Worm (Caenorhabditis elegans) whole organism, L4/young adult: ENCODE measurements around the gene B0281.1.

Experiments
- W03F9.2 ChIP-seq: fragments of 150-350 bp; optimal IDR thresholded peaks from 2 replicates; lab custom pipeline; 2014; ENCODE audit warnings: missing biosample characterization, missing genetic modification characterization
- dao-5 ChIP-seq: sonication (generic microtip); optimal IDR thresholded peaks from 2 replicates; lab custom pipeline; 2016; ENCODE audit warnings: missing genotype, missing genetic modification characterization, moderate library complexity, missing compliant biosample characterization
- him-1 ChIP-seq: sonication (generic microtip); optimal IDR thresholded peaks from 2 replicates; lab custom pipeline; 2016; ENCODE audit warnings: missing genotype, missing genetic modification reagents, missing genetic modification characterization, missing compliant biosample characterization

The B0281.1 gene

DNA sequence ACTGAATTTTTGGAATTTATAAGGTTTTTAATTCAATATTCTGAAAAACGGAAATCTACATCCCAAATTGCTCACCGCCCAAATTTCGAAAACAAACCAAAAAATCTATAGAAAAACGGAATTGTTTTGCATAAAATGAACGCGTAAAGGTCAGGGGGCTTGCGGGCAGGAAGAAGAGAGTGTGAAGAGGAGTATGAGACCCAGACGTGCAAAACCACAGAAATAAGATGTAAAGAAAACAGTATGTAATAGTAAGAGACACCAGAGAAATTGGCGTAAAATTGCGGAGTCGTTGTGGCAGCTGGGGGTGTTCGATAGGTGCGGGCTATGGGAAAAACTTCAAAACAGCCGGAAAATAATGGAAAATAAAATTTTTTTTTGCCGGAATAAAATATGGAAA lies 28.1 kb downstream of the B0281.1 start:
- TF ChIP-seq dao-5 (tag; lab: Kevin White, UChicago), result no peak
- TF ChIP-seq W03F9.2, result no peak
- TF ChIP-seq him-1 (tag; lab: Kevin White, UChicago), result no peak

ce11 chrII:2341515-2341914 lies 28.6 kb downstream of the B0281.1 start, which contains the start of gene enri-1:
TSS of gene enri-1 (minus strand) at chrII:2341615.
- no peak for TF ChIP-seq him-1 (tag; lab: Kevin White, UChicago)
- TF ChIP-seq dao-5 (tag; lab: Kevin White, UChicago), result no peak
- TF ChIP-seq W03F9.2, result no peak

ce11 chrII:2342004-2342479 lies 29.2 kb downstream of the B0281.1 start, which contains the start of gene F43C11.6:
TSS of gene F43C11.6 (plus strand) at chrII:2342429.
- TF ChIP-seq dao-5 (tag; lab: Kevin White, UChicago), result no peak

ce11 chrII:2346672-2347071 lies 33.8 kb downstream of the B0281.1 start, which contains the start of gene F43C11.4:
TSS of gene F43C11.4 (plus strand) at chrII:2346972.
- no peak for TF ChIP-seq dao-5 (tag; lab: Kevin White, UChicago)
- TF ChIP-seq W03F9.2, result no peak
- TF ChIP-seq him-1 (tag; lab: Kevin White, UChicago), result no peak

DNA sequence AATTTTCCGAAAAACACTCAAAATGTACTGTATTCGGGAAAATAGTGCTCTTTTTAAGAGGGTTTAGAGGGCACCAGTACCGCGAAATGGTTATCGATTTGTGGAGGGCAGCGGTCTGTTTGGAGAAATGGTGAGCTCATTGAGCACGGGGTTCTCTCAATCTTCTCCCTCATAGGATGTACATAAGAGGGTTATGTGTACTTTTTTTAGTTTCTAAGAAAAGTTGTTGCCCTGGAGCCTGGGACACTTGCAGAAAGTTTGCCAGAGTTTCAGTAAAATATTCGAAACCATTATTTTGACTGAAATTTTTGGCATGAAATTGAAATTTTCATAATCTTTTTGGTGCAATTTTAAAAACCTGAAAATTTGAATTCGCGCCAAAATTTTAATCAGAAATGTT lies 39.7 kb downstream of the B0281.1 start, which contains the start of gene F43C11.10:
Gene F43C11.10 (minus strand): TSS at position 101 of the 400 bp plus-strand sequence.
- TF ChIP-seq him-1 (tag; lab: Kevin White, UChicago), result no peak
- no peak for TF ChIP-seq W03F9.2
- TF ChIP-seq dao-5 (tag; lab: Kevin White, UChicago), result no peak

DNA sequence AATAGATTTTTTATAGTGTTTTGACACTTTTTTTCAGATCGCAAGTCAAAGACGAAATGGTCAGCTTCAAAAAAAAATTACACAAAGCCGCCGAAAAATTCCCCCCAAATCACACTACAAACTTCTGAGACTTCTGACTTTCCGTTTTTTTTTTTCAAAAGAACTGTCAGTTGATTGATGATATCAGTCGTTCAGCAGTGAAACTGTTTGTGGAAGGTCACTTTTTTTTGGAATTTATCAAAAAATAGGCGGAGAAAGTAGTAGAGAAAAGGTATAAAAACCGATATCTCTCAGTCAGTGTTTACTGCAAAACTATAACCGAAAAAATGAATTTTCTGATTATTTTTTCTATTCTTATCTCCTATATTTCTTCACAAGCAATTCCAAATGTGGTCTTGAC lies 40.1 kb downstream of the B0281.1 start, which contains the start of gene F43C11.3:
Gene F43C11.3 (plus strand): TSS at position 301 of the 400 bp plus-strand sequence.
- TF ChIP-seq him-1 (tag; lab: Kevin White, UChicago) (no peak), dao-5 (tag; lab: Kevin White, UChicago) (no peak), W03F9.2 (no peak)

DNA sequence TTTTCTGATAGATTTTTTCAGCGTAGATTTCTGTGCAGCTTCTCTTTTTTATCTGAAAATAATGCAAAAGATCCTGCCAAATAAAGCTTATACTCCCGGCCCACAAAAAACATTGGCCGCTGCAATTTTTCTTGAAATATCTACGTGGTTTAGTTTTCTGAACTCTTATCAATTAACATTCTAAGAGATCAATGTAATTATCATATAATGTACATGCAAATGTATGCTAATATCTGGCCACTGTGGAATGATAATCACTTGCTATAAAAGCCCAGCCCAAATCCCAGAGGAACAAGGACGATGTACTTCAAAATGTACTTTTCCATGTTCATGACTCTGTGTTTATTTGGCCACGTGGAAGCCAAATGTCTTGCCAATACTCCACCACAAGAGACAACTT lies 41.6 kb downstream of the B0281.1 start, which contains the start of gene F43C11.2:
Gene F43C11.2 (plus strand): TSS at position 301 of the 400 bp plus-strand sequence.
- no peak for TF ChIP-seq W03F9.2

DNA sequence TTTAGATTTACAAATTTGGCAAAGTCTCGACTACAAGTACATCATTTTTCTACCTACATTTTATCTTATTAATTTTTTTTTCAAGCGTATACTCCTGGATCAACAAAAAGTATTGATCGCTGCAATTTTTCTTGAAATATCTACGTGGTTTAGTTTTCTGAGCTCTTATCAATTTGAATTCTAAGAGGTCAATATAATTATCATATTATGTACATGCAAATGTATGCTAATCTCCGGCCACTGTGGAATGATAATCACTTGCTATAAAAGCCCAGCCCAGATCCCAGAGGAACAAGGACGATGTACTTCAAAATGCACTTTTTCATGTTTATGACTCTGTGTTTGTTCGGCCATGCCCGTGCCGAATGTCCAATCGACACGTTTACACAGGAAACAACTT lies 43.9 kb downstream of the B0281.1 start, which contains the start of gene F43C11.1:
Gene F43C11.1 (plus strand): TSS at position 301 of the 400 bp plus-strand sequence.
- TF ChIP-seq W03F9.2 (no peak), dao-5 (tag; lab: Kevin White, UChicago) (no peak), him-1 (tag; lab: Kevin White, UChicago) (no peak)

DNA sequence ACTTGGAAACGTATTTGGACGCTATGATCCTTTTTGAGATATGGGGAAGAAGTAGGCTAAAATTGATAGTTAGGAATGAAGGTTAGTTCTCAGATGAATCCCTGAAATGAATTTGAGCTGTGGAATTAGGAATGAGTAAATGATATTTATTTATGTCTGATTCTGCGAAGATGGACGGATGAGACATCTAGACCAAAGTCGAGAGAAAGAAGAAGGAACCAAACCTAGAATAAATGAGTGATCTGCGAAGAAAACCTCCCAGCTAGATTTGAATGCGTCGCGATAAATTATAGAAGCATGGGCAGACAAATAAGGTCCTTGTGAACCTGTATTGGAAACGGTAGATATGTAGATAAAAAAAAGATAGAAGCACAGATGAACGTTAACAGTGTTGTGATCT lies 47.1 kb downstream of the B0281.1 start, which contains the start of gene F43C11.16:
Gene F43C11.16 (minus strand): TSS at position 101 of the 400 bp plus-strand sequence.
- TF ChIP-seq W03F9.2 (no peak), him-1 (tag; lab: Kevin White, UChicago) (no peak), dao-5 (tag; lab: Kevin White, UChicago) (no peak)
